Worm (Caenorhabditis elegans) whole organism, L4/young adult: ENCODE data around the gene cdh-3.

ENCODE experiments used
- W03F9.2 ChIP-seq: fragments of 150-350 bp; optimal IDR thresholded peaks from 2 replicates; lab custom pipeline; 2014; ENCODE audit warnings: missing biosample characterization, missing genetic modification characterization
- dao-5 ChIP-seq: sonication (generic microtip); optimal IDR thresholded peaks from 2 replicates; lab custom pipeline; 2016; ENCODE audit warnings: missing genotype, missing genetic modification characterization, moderate library complexity, missing compliant biosample characterization

- no peak for TF ChIP-seq W03F9.2
- TF ChIP-seq dao-5: no peak
Measured at ce11 chrIII:7795311-7795710, 41.1 kb upstream of the cdh-3 start, which contains the start of gene cyk-7.
